Worm (Caenorhabditis elegans) whole organism, young adult: ENCODE data around the gene rad-23.
A peak's percentile ranks its signal among the peaks of the same experiment; 100 is the strongest.

ENCODE experiments used
- C06A6.2 ChIP-seq: fragments of 200-800 bp; sonication (Bioruptor generic); conservative IDR thresholded peaks from 2 replicates; pipeline ENCODE4 v1.3.6; 2022; ENCODE audit warnings: missing genetic modification characterization, missing compliant biosample characterization
- D2030.7 ChIP-seq: fragments of 200-800 bp; sonication (Bioruptor generic); IDR thresholded peaks from 2 replicates; pipeline ENCODE4 v1.3.6; 2022; ENCODE audit warnings: missing genetic modification reagents, missing genetic modification characterization, missing compliant biosample characterization
- F23B12.7 ChIP-seq: sonication (generic microtip); optimal IDR thresholded peaks from 2 replicates; lab custom pipeline; 2017; ENCODE audit warnings: missing genetic modification characterization, mild to moderate bottlenecking, missing compliant biosample characterization, antibody characterized with exemption, moderate library complexity; ENCODE audit not compliant: insufficient read depth
- F39B2.1 ChIP-seq: fragments of 200-800 bp; sonication (Bioruptor generic); IDR thresholded peaks from 2 replicates; pipeline ENCODE4 v1.3.6; 2022; ENCODE audit warnings: missing genetic modification reagents, missing genetic modification characterization, missing compliant biosample characterization
- F49E8.2 ChIP-seq: sonication (generic microtip); optimal IDR thresholded peaks from 3 replicates; lab custom pipeline; 2017; ENCODE audit warnings: missing genetic modification characterization, mild to moderate bottlenecking, missing compliant biosample characterization, antibody characterized with exemption, moderate library complexity; ENCODE audit not compliant: insufficient read depth
- F52B5.7 ChIP-seq: sonication (generic microtip); optimal IDR thresholded peaks from 2 replicates; lab custom pipeline; 2016; ENCODE audit warnings: mild to moderate bottlenecking, missing genetic modification characterization, missing compliant biosample characterization
- F57A8.1 ChIP-seq: fragments of 200-800 bp; sonication (Bioruptor generic); optimal IDR thresholded peaks from 2 replicates; lab custom pipeline; 2018; ENCODE audit warnings: mild to moderate bottlenecking, missing genetic modification characterization, moderate library complexity, missing compliant biosample characterization
- Y53G8AR.9 ChIP-seq: fragments of 200-800 bp; sonication (Bioruptor generic); conservative IDR thresholded peaks from 2 replicates; pipeline ENCODE4 v1.3.6; 2022; ENCODE audit warnings: missing genetic modification reagents, missing genetic modification characterization, missing compliant biosample characterization
- Y67H2A.10 ChIP-seq: fragments of 200-800 bp; sonication (Bioruptor generic); conservative IDR thresholded peaks from 2 replicates; pipeline ENCODE4 v1.3.6; 2022; ENCODE audit warnings: missing genetic modification reagents, missing genetic modification characterization, missing compliant biosample characterization
- Y79H2A.3 ChIP-seq: fragments of 200-800 bp; sonication (Bioruptor generic); conservative IDR thresholded peaks from 2 replicates; pipeline ENCODE4 v1.3.6; 2022; ENCODE audit warnings: missing genetic modification reagents, missing genetic modification characterization, missing compliant biosample characterization
- ZK185.1 ChIP-seq: sonication (generic microtip); optimal IDR thresholded peaks from 2 replicates; lab custom pipeline; 2016; ENCODE audit warnings: mild to moderate bottlenecking, missing genetic modification characterization, missing compliant biosample characterization; ENCODE audit not compliant: poor library complexity, severe bottlenecking
- akir-1 ChIP-seq: fragments of 200-800 bp; sonication (Bioruptor generic); optimal IDR thresholded peaks from 2 replicates; lab custom pipeline; 2018; ENCODE audit warnings: mild to moderate bottlenecking, missing genetic modification characterization, moderate library complexity, missing compliant biosample characterization
- ama-1 ChIP-seq, 3 experiments: fragments of 150-350 bp in 1 of 3; sonication (generic microtip) in 2 of 3; optimal IDR thresholded peaks; 2 replicates each; lab custom pipeline; 2014 to 2018; ENCODE audit warnings: missing biosample characterization in 2 of 3, missing genetic modification characterization in 2 of 3, missing genetic modification reagents in 2 of 3
- atf-7 ChIP-seq: sonication (generic microtip); optimal IDR thresholded peaks from 2 replicates; lab custom pipeline; 2017; ENCODE audit warnings: mild to moderate bottlenecking, missing genetic modification characterization, missing compliant biosample characterization
- athp-1 ChIP-seq: sonication (generic microtip); optimal IDR thresholded peaks from 2 replicates; lab custom pipeline; 2017; ENCODE audit warnings: mild to moderate bottlenecking, missing genetic modification characterization, missing compliant biosample characterization
- ceh-58 ChIP-seq: fragments of 200-800 bp; sonication (Bioruptor generic); IDR thresholded peaks from 2 replicates; pipeline ENCODE4 v1.3.6; 2022; ENCODE audit warnings: missing genetic modification characterization, missing compliant biosample characterization
- ceh-79 ChIP-seq: sonication (generic microtip); optimal IDR thresholded peaks from 2 replicates; lab custom pipeline; 2017; ENCODE audit warnings: mild to moderate bottlenecking, missing genetic modification characterization, missing compliant biosample characterization
- chd-7 ChIP-seq: sonication (generic microtip); optimal IDR thresholded peaks from 2 replicates; lab custom pipeline; 2016; ENCODE audit warnings: mild to moderate bottlenecking, missing genetic modification characterization, moderate library complexity, missing compliant biosample characterization
- dox-1 ChIP-seq: fragments of 200-800 bp; sonication (Bioruptor generic); IDR thresholded peaks from 2 replicates; pipeline ENCODE4 v1.3.6; 2022; ENCODE audit warnings: missing genetic modification reagents, missing genetic modification characterization, missing compliant biosample characterization
- egl-44 ChIP-seq: fragments of 200-800 bp; sonication (Bioruptor generic); IDR thresholded peaks from 2 replicates; pipeline ENCODE4 v1.3.6; 2022; ENCODE audit warnings: missing genetic modification reagents, missing genetic modification characterization, missing compliant biosample characterization
- ekl-4 ChIP-seq: fragments of 200-800 bp; sonication (Bioruptor generic); IDR thresholded peaks from 2 replicates; pipeline ENCODE4 v1.3.6; 2022; ENCODE audit warnings: missing genetic modification reagents, missing genetic modification characterization, missing compliant biosample characterization
- him-1 ChIP-seq: sonication (generic microtip); optimal IDR thresholded peaks from 2 replicates; lab custom pipeline; 2016; ENCODE audit warnings: missing genotype, missing genetic modification reagents, missing genetic modification characterization, missing compliant biosample characterization
- hmg-1.2 ChIP-seq: fragments of 200-800 bp; sonication (Bioruptor generic); IDR thresholded peaks from 2 replicates; pipeline ENCODE4 v1.3.6; 2022; ENCODE audit warnings: missing genetic modification reagents, missing genetic modification characterization, missing compliant biosample characterization
- hsf-1 ChIP-seq: fragments of 200-800 bp; sonication (Bioruptor generic); IDR thresholded peaks from 2 replicates; pipeline ENCODE4 v1.3.6; 2022; ENCODE audit warnings: missing genetic modification reagents, missing genetic modification characterization, missing compliant biosample characterization
- lin-26 ChIP-seq: fragments of 200-800 bp; sonication (Bioruptor generic); IDR thresholded peaks from 2 replicates; pipeline ENCODE4 v1.3.6; 2022; ENCODE audit warnings: missing genetic modification reagents, missing genetic modification characterization, missing compliant biosample characterization
- lin-54 ChIP-seq: fragments of 200-800 bp; sonication (Bioruptor generic); optimal IDR thresholded peaks from 2 replicates; lab custom pipeline; 2018; ENCODE audit warnings: mild to moderate bottlenecking, missing genetic modification characterization, missing compliant biosample characterization
- lsl-1 ChIP-seq: fragments of 200-800 bp; sonication (Bioruptor generic); optimal IDR thresholded peaks from 2 replicates; lab custom pipeline; 2018; ENCODE audit warnings: mild to moderate bottlenecking, missing genetic modification characterization, moderate library complexity, missing compliant biosample characterization
- madf-10 ChIP-seq: sonication (generic microtip); optimal IDR thresholded peaks from 2 replicates; lab custom pipeline; 2016; ENCODE audit warnings: mild to moderate bottlenecking, missing genetic modification characterization, missing compliant biosample characterization
- madf-3 ChIP-seq: fragments of 200-800 bp; sonication (Bioruptor generic); IDR thresholded peaks from 2 replicates; pipeline ENCODE4 v1.3.6; 2022; ENCODE audit warnings: missing genetic modification reagents, missing genetic modification characterization, missing compliant biosample characterization
- madf-6 ChIP-seq: fragments of 200-800 bp; sonication (Bioruptor generic); IDR thresholded peaks from 2 replicates; pipeline ENCODE4 v1.3.6; 2022; ENCODE audit warnings: missing genetic modification reagents, missing genetic modification characterization, missing compliant biosample characterization
- mcd-1 ChIP-seq: fragments of 200-800 bp; sonication (Bioruptor generic); IDR thresholded peaks from 2 replicates; pipeline ENCODE4 v1.3.6; 2022; ENCODE audit warnings: missing genetic modification reagents, missing genetic modification characterization, missing compliant biosample characterization
- mes-4 ChIP-seq: sonication (generic microtip); optimal IDR thresholded peaks from 2 replicates; lab custom pipeline; 2016; ENCODE audit warnings: missing genotype, missing genetic modification characterization, missing compliant biosample characterization
- nhr-27 ChIP-seq: fragments of 200-800 bp; sonication (Bioruptor generic); optimal IDR thresholded peaks from 2 replicates; lab custom pipeline; 2018; ENCODE audit warnings: mild to moderate bottlenecking, missing genetic modification characterization, moderate library complexity, missing compliant biosample characterization
- nhr-90 ChIP-seq: sonication (generic microtip); optimal IDR thresholded peaks from 2 replicates; lab custom pipeline; 2016; ENCODE audit warnings: missing genotype, mild to moderate bottlenecking, missing genetic modification characterization, missing compliant biosample characterization
- pbrm-1 ChIP-seq: fragments of 200-800 bp; sonication (Bioruptor generic); IDR thresholded peaks from 2 replicates; pipeline ENCODE4 v1.3.6; 2022; ENCODE audit warnings: missing genetic modification reagents, missing genetic modification characterization, missing compliant biosample characterization
- rec-8 ChIP-seq, 2 experiments: sonication (generic microtip); optimal IDR thresholded peaks; 2 replicates each; lab custom pipeline; 2016; ENCODE audit warnings: mild to moderate bottlenecking in 2 of 2, missing genetic modification characterization in 2 of 2, missing genetic modification reagents in 2 of 2, missing genotype in 2 of 2, missing biosample characterization in 1 of 2, missing compliant biosample characterization in 1 of 2, moderate library complexity in 1 of 2
- repo-1 ChIP-seq: sonication (generic microtip); optimal IDR thresholded peaks from 2 replicates; lab custom pipeline; 2017; ENCODE audit warnings: mild to moderate bottlenecking, missing genetic modification characterization, missing compliant biosample characterization
- sdz-38 ChIP-seq: sonication (generic microtip); optimal IDR thresholded peaks from 2 replicates; lab custom pipeline; 2016; ENCODE audit warnings: missing genotype, missing genetic modification characterization, missing compliant biosample characterization
- sptf-2 ChIP-seq: fragments of 200-800 bp; sonication (Bioruptor generic); optimal IDR thresholded peaks from 2 replicates; lab custom pipeline; 2018; ENCODE audit warnings: mild to moderate bottlenecking, missing genetic modification characterization, missing compliant biosample characterization
- tbp1 ChIP-seq: fragments of 200-800 bp; sonication (Bioruptor generic); optimal IDR thresholded peaks from 2 replicates; lab custom pipeline; 2018; ENCODE audit warnings: mild to moderate bottlenecking, missing genetic modification characterization, missing compliant biosample characterization
- tbx-9 ChIP-seq: sonication (generic microtip); optimal IDR thresholded peaks from 2 replicates; lab custom pipeline; 2016; ENCODE audit warnings: borderline replicate concordance, missing genetic modification characterization, inconsistent platforms, missing compliant biosample characterization
- tlf-1 ChIP-seq: fragments of 200-800 bp; sonication (Bioruptor generic); optimal IDR thresholded peaks from 2 replicates; lab custom pipeline; 2018; ENCODE audit warnings: mild to moderate bottlenecking, missing genetic modification characterization, missing compliant biosample characterization
- unc-130 ChIP-seq: sonication (generic microtip); optimal IDR thresholded peaks from 2 replicates; lab custom pipeline; 2016; ENCODE audit warnings: missing genetic modification reagents, missing genetic modification characterization, missing compliant biosample characterization
- unc-62 ChIP-seq: fragments of 150-350 bp; optimal IDR thresholded peaks from 2 replicates; lab custom pipeline; 2014; ENCODE audit warnings: missing biosample characterization, missing genetic modification reagents, missing genetic modification characterization
- xnd-1 ChIP-seq: sonication (generic microtip); optimal IDR thresholded peaks from 2 replicates; lab custom pipeline; 2016; ENCODE audit warnings: missing genotype, missing genetic modification reagents, missing genetic modification characterization, missing compliant biosample characterization
- ztf-25 ChIP-seq: fragments of 200-800 bp; sonication (Bioruptor generic); IDR thresholded peaks from 2 replicates; pipeline ENCODE4 v1.3.6; 2022; ENCODE audit warnings: missing genetic modification reagents, missing genetic modification characterization, missing compliant biosample characterization
- ztf-28 ChIP-seq: fragments of 200-800 bp; sonication (Bioruptor generic); IDR thresholded peaks from 2 replicates; pipeline ENCODE4 v1.3.6; 2022; ENCODE audit warnings: missing genetic modification reagents, missing genetic modification characterization, missing compliant biosample characterization

The rad-23 gene

DNA sequence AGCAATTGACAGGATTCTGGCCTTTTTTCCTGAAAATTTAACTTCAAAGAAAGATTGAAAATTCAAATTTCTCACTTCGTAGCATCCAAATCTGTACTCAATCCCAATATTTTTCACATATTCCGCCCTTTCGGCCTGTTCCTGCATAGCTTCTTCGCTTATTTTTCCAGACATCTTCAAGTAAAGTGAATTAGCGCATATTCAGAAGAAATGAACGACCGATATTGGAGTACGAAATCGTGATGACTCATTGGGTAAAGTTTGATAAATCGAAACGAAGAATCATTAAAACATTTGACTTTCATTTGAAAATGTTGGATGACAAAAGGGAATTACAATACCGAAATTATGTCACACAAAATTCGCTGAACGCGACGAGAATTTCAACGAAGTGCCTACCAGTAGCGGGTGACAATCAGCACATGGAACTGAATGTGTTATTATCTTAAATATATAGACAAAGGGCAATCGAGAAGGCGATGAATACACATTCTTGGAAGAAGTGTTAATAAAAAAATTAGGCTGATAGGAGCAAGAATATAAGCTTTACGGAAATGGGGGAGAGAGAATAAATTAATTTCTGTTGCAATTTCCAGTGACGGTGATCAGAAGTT, 1.4 kb downstream of the rad-23 start, which contains the start of gene coa-7:
Gene coa-7, minus strand, starts transcription at position 174 of the 614 bp plus-strand sequence.
- TF ChIP-seq tbx-9 (tag; lab: Kevin White, UChicago): peak; percentile 44
- TF ChIP-seq ZK185.1 (tag; lab: Kevin White, UChicago): peak; percentile 24
- no peak for TF ChIP-seq ama-1 (optimal IDR thresholded peaks at IDR 0.05; lab: Kevin White, UChicago)
- no peak for TF ChIP-seq ama-1 (GFP tag; optimal IDR thresholded peaks at IDR 0.05; lab: Kevin White, UChicago)
- TF ChIP-seq ztf-25 (GFP tag; lab: Robert Waterston, UW): 0 out of 2 replicates have a peak, but pooled peaks have one; percentile 4
- no peak for TF ChIP-seq unc-130 (GFP tag; lab: Kevin White, UChicago)
- peak; percentile 65 for TF ChIP-seq ceh-79 (tag; lab: Kevin White, UChicago)
- TF ChIP-seq mes-4: peak; percentile 19
- peak; percentile 74 for TF ChIP-seq Y53G8AR.9 (GFP tag; lab: Robert Waterston, UW)
- no peak for TF ChIP-seq C06A6.2 (GFP tag; lab: Robert Waterston, UW)
- no peak for TF ChIP-seq F57A8.1 (GFP tag; lab: Kevin White, UChicago)
- TF ChIP-seq lsl-1 (GFP tag; lab: Kevin White, UChicago): peak; percentile 41
- no peak for TF ChIP-seq madf-10 (tag; lab: Kevin White, UChicago)
- TF ChIP-seq rec-8 (tag; optimal IDR thresholded peaks at IDR 0.05; lab: Kevin White, UChicago): peak in 1 of 2 experiments; percentile 42
- TF ChIP-seq Y79H2A.3 (GFP tag; lab: Robert Waterston, UW): 0 out of 2 replicates have a peak, but pooled peaks have one; percentile 27
- peak; percentile 26 for TF ChIP-seq him-1
- TF ChIP-seq madf-6 (GFP tag; lab: Robert Waterston, UW): peak; percentile 72
- TF ChIP-seq F23B12.7 (tag; lab: Kevin White, UChicago): no peak
- 0 out of 2 replicates have a peak, but pooled peaks have one; percentile 9 for TF ChIP-seq F39B2.1 (GFP tag; lab: Robert Waterston, UW)
- peak; percentile 55; the same call in 1 of the 2 replicates for TF ChIP-seq hsf-1 (GFP tag; lab: Robert Waterston, UW)
- peak; percentile 73 for TF ChIP-seq athp-1 (tag; lab: Kevin White, UChicago)
- no peak for TF ChIP-seq Y67H2A.10
- no peak for TF ChIP-seq nhr-27 (tag; lab: Kevin White, UChicago)
- no peak for TF ChIP-seq dox-1
- peak; percentile 13 for TF ChIP-seq lin-54 (GFP tag; lab: Kevin White, UChicago)
- peak; percentile 58 for TF ChIP-seq xnd-1
- no peak for TF ChIP-seq ztf-28 (GFP tag; lab: Robert Waterston, UW)
- peak; percentile 92 for TF ChIP-seq F49E8.2
- peak; percentile 7; the same call in 1 of the 2 replicates for TF ChIP-seq ekl-4
- no peak for TF ChIP-seq unc-62 (GFP tag; lab: Kevin White, UChicago)
- no peak; the same call in 1 of the 2 replicates for TF ChIP-seq D2030.7 (GFP tag; lab: Robert Waterston, UW)
- TF ChIP-seq egl-44 (GFP tag; lab: Robert Waterston, UW): no peak
- peak; percentile 66 for TF ChIP-seq madf-3
- TF ChIP-seq repo-1 (tag; lab: Kevin White, UChicago): peak; percentile 75
- TF ChIP-seq pbrm-1 (GFP tag; lab: Robert Waterston, UW): peak; percentile 61
- TF ChIP-seq atf-7 (tag; lab: Kevin White, UChicago): peak; percentile 25
- TF ChIP-seq tbp1 (GFP tag; lab: Kevin White, UChicago): peak; percentile 22
- peak; percentile 77 for TF ChIP-seq F52B5.7 (tag; lab: Kevin White, UChicago)
- no peak for TF ChIP-seq akir-1 (GFP tag; lab: Kevin White, UChicago)
- peak; percentile 37 for TF ChIP-seq tlf-1 (GFP tag; lab: Kevin White, UChicago)
- 0 out of 2 replicates have a peak, but pooled peaks have one; percentile 30 for TF ChIP-seq mcd-1 (GFP tag; lab: Robert Waterston, UW)
- peak; percentile 70 for TF ChIP-seq chd-7 (tag; lab: Kevin White, UChicago)
- no peak for TF ChIP-seq nhr-90
- no peak for TF ChIP-seq sptf-2
- TF ChIP-seq ceh-58 (GFP tag; lab: Robert Waterston, UW): 0 out of 2 replicates have a peak, but pooled peaks have one; percentile 47
- TF ChIP-seq lin-26 (GFP tag; lab: Robert Waterston, UW): peak; percentile 43; the same call in 1 of the 2 replicates
- peak; percentile 25; the same call in 1 of the 2 replicates for TF ChIP-seq hmg-1.2 (GFP tag; lab: Robert Waterston, UW)
- TF ChIP-seq sdz-38 (tag; lab: Kevin White, UChicago): no peak
